Worm (Caenorhabditis elegans): Measurements from ENCODE around the gene Y39A1A.22.
"Not testable (repeated sequence)": the region's sequence is repeated elsewhere in the genome, so short reads cannot be mapped to it uniquely, and the experiment has no call there.

Gene Y39A1A.22

DNA sequence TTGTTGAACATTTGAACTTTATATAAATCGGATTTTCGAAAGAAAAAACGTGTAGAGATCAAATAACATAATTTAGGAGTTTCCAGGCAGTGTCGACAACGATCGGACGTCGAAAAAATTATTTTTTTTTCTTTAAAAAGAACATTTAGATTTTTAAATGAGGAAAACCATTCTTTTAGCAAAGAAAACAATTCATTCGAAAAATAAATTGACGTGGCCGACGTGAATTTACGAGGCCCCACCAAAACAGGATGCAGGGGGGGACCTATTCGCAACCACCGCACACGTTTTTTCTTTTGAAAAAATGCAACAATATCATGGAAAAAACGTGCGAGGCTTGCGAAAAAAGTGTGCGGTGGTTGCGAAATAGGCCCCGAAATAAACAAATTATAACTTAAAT, 43.2 kb upstream of the Y39A1A.22 start, which contains the start of gene enu-3.6:
enu-3.6 (plus strand) TSS at position 392 of the 400 bp plus-strand sequence.
- not testable (repeated sequence) for TF ChIP-seq unc-55 (GFP tag; optimal IDR thresholded peaks at IDR 0.05); ceh-9 (tag; optimal IDR thresholded peaks at IDR 0.05); gmeb-2 (tag; optimal IDR thresholded peaks at IDR 0.05)

ce11 chrIII:10747620-10748479, 41.0 kb upstream of the Y39A1A.22 start, which contains the start of the genes ran-1 and dkc-1:
Gene ran-1, minus strand, starts transcription at chrIII:10747728.
Gene dkc-1, plus strand, starts transcription at chrIII:10748429.
- TF ChIP-seq K02D7.2 (tag; optimal IDR thresholded peaks at IDR 0.05) (no peak), ceh-2 (tag; optimal IDR thresholded peaks at IDR 0.05) (no peak), sox-4 (tag; optimal IDR thresholded peaks at IDR 0.05) (no peak), pat-9 (tag; optimal IDR thresholded peaks at IDR 0.05) (no peak), tbx-7 (tag; optimal IDR thresholded peaks at IDR 0.05) (no peak), fkh-6 (tag; optimal IDR thresholded peaks at IDR 0.05) (no peak), zip-5 (tag; optimal IDR thresholded peaks at IDR 0.05) (no peak), ceh-34 (tag; optimal IDR thresholded peaks at IDR 0.05) (peak; percentile 8), pag-3 (tag; optimal IDR thresholded peaks at IDR 0.05; ENCODE audit: borderline replicate concordance) (no peak), madf-2 (tag; optimal IDR thresholded peaks at IDR 0.05) (no peak), npax-4 (tag; optimal IDR thresholded peaks at IDR 0.05) (no peak), ceh-48 (tag; optimal IDR thresholded peaks at IDR 0.05) (peak; percentile 75), hlh-8 (tag; optimal IDR thresholded peaks at IDR 0.05) (no peak), ceh-31 (tag; optimal IDR thresholded peaks at IDR 0.05) (peak; percentile 49), eyg-1 (tag; optimal IDR thresholded peaks at IDR 0.05) (no peak), lin-11 (tag; optimal IDR thresholded peaks at IDR 0.05) (no peak), dve-1 (tag; optimal IDR thresholded peaks at IDR 0.05) (peak; percentile 49), nfya-1 (tag; optimal IDR thresholded peaks at IDR 0.05) (peak; percentile 92), ceh-45 (GFP tag; IDR thresholded peaks at IDR 0.05) (no peak), sdc-2 (tag; optimal IDR thresholded peaks at IDR 0.05) (no peak), hlh-6 (tag; optimal IDR thresholded peaks at IDR 0.05) (no peak), tbx-2 (tag; optimal IDR thresholded peaks at IDR 0.05) (peak; percentile 9), fkh-10 (GFP tag; optimal IDR thresholded peaks at IDR 0.05) (no peak), mec-3 (tag; optimal IDR thresholded peaks at IDR 0.05; ENCODE audit: borderline replicate concordance) (no peak), hlh-15 (tag; optimal IDR thresholded peaks at IDR 0.05) (no peak), hlh-13 (GFP tag; optimal IDR thresholded peaks at IDR 0.05) (no peak), ceh-22 (tag; optimal IDR thresholded peaks at IDR 0.05) (no peak), ceh-9 (tag; optimal IDR thresholded peaks at IDR 0.05) (no peak), ref-2 (tag; optimal IDR thresholded peaks at IDR 0.05) (no peak), K09A11.1 (tag; optimal IDR thresholded peaks at IDR 0.05; ENCODE audit: insufficient read depth) (no peak), odd-2 (tag; optimal IDR thresholded peaks at IDR 0.05) (no peak), C38D4.7 (GFP tag; optimal IDR thresholded peaks at IDR 0.05) (no peak), pax-1 (tag; optimal IDR thresholded peaks at IDR 0.05) (no peak), pros-1 (tag; optimal IDR thresholded peaks at IDR 0.05) (no peak), elt-2 (tag; optimal IDR thresholded peaks at IDR 0.05) (peak; percentile 18), Y22D7AL.16 (tag; optimal IDR thresholded peaks at IDR 0.05) (no peak), F13H6.1 (tag; optimal IDR thresholded peaks at IDR 0.05) (no peak), pha-4 (tag; optimal IDR thresholded peaks at IDR 0.05) (no peak), nhr-11 (tag; optimal IDR thresholded peaks at IDR 0.05) (no peak), fax-1 (tag; optimal IDR thresholded peaks at IDR 0.05) (no peak), rnt-1 (tag; optimal IDR thresholded peaks at IDR 0.05) (peak; percentile 2), che-1 (tag; optimal IDR thresholded peaks at IDR 0.05) (no peak), unc-55 (GFP tag; optimal IDR thresholded peaks at IDR 0.05) (peak; percentile 78), ceh-14 (tag; optimal IDR thresholded peaks at IDR 0.05) (no peak), sox-2 (GFP tag; IDR thresholded peaks at IDR 0.05) (no peak), ahr-1 (tag; optimal IDR thresholded peaks at IDR 0.05) (no peak), hlh-30 (tag; optimal IDR thresholded peaks at IDR 0.05; ENCODE audit: insufficient read depth) (peak; percentile 49), unc-42 (tag; optimal IDR thresholded peaks at IDR 0.05) (peak; percentile 27)
